Fruit fly (Drosophila melanogaster) whole organism, embryonic: ENCODE data around the gene CG43401.
A peak's percentile ranks its signal among the peaks of the same experiment; 100 is the strongest.

Experiments used
- ATbp ChIP-seq: fragments of 200-800 bp; sonication (Bioruptor generic); optimal IDR thresholded peaks from 2 replicates; lab custom pipeline; 2017; ENCODE audit warnings: missing biosample characterization, mild to moderate bottlenecking, missing genetic modification characterization, missing genetic modification reagents
- CG15479 ChIP-seq: fragments of 200-800 bp; sonication (Bioruptor generic); optimal IDR thresholded peaks from 3 replicates; lab custom pipeline; 2019; ENCODE audit warnings: missing biosample characterization, mild to moderate bottlenecking, missing genetic modification characterization, moderate library complexity
- CG17186 ChIP-seq: fragments of 200-800 bp; sonication (Bioruptor generic); optimal IDR thresholded peaks from 3 replicates; lab custom pipeline; 2017; ENCODE audit warnings: missing biosample characterization, missing genetic modification reagents, missing genetic modification characterization
- CG17802 ChIP-seq: fragments of 200-800 bp; sonication (Bioruptor generic); optimal IDR thresholded peaks from 2 replicates; lab custom pipeline; 2018; ENCODE audit warnings: missing biosample characterization, mild to moderate bottlenecking, missing genetic modification characterization, moderate library complexity
- CG17912 ChIP-seq: fragments of 200-800 bp; sonication (Bioruptor generic); optimal IDR thresholded peaks from 2 replicates; lab custom pipeline; 2018; ENCODE audit warnings: missing biosample characterization, mild to moderate bottlenecking, missing genetic modification characterization
- CG30020 ChIP-seq: fragments of 200-800 bp; optimal IDR thresholded peaks from 2 replicates; lab custom pipeline; 2019; ENCODE audit warnings: missing biosample characterization, mild to moderate bottlenecking, missing genetic modification characterization, moderate library complexity
- CG3065 ChIP-seq: fragments of 200-800 bp; sonication (Bioruptor generic); optimal IDR thresholded peaks from 2 replicates; lab custom pipeline; 2016; ENCODE audit warnings: missing biosample characterization, missing genetic modification characterization
- CG3407 ChIP-seq: fragments of 200-800 bp; sonication (Bioruptor generic); optimal IDR thresholded peaks from 2 replicates; lab custom pipeline; 2018; ENCODE audit warnings: missing biosample characterization, mild to moderate bottlenecking, missing genetic modification characterization
- CG34224 ChIP-seq: fragments of 200-800 bp; sonication (Bioruptor generic); IDR thresholded peaks from 3 replicates; pipeline ENCODE4 v1.3.6; 2022; ENCODE audit warnings: missing biosample characterization, missing genetic modification characterization; ENCODE audit not compliant: partially characterized antibody
- CG6175 ChIP-seq: fragments of 200-800 bp; sonication (Bioruptor generic); IDR thresholded peaks from 3 replicates; pipeline ENCODE4 v1.3.6; 2022; ENCODE audit warnings: missing biosample characterization, missing genetic modification characterization
- CG6765 ChIP-seq: fragments of 200-800 bp; sonication (Bioruptor generic); optimal IDR thresholded peaks from 3 replicates; lab custom pipeline; 2017; ENCODE audit warnings: missing biosample characterization, mild to moderate bottlenecking, missing genetic modification characterization
- CG6791 ChIP-seq: fragments of 200-800 bp; sonication (Bioruptor generic); IDR thresholded peaks from 3 replicates; pipeline ENCODE4 v1.3.6; 2022; ENCODE audit warnings: missing biosample characterization, missing genetic modification characterization; ENCODE audit not compliant: partially characterized antibody
- CG6813 ChIP-seq: fragments of 200-800 bp; sonication (Bioruptor generic); optimal IDR thresholded peaks from 2 replicates; lab custom pipeline; 2017; ENCODE audit warnings: missing biosample characterization, missing genetic modification characterization, mild to moderate bottlenecking, moderate library complexity, missing genetic modification reagents
- CG7745 ChIP-seq: fragments of 200-800 bp; sonication (Bioruptor generic); optimal IDR thresholded peaks from 2 replicates; lab custom pipeline; 2018; ENCODE audit warnings: missing biosample characterization, mild to moderate bottlenecking, missing genetic modification characterization, moderate library complexity
- CG7963 ChIP-seq: fragments of 200-800 bp; sonication (Bioruptor generic); IDR thresholded peaks from 3 replicates; pipeline ENCODE4 v1.3.6; 2022; ENCODE audit warnings: missing biosample characterization, missing genetic modification characterization; ENCODE audit not compliant: partially characterized antibody
- CG8924 ChIP-seq: fragments of 200-800 bp; optimal IDR thresholded peaks from 3 replicates; lab custom pipeline; 2019; ENCODE audit warnings: missing biosample characterization, mild to moderate bottlenecking, missing genetic modification characterization, moderate library complexity
- CTCF ChIP-seq: fragments of 200-800 bp; sonication (Bioruptor generic); optimal IDR thresholded peaks from 2 replicates; lab custom pipeline; 2017; ENCODE audit warnings: missing biosample characterization, mild to moderate bottlenecking, missing genetic modification characterization, moderate library complexity
- D ChIP-seq, 2 experiments: fragments of 200-800 bp in 1 of 2; fragments of >200 bp in 1 of 2; sonication (Bioruptor generic) in 1 of 2; optimal IDR thresholded peaks; 2 replicates in 1 of 2; 3 replicates in 1 of 2; lab custom pipeline; 2017; ENCODE audit warnings: mild to moderate bottlenecking in 1 of 2, missing biosample characterization in 1 of 2, missing genetic modification characterization in 1 of 2, missing genetic modification reagents in 1 of 2
- D19A ChIP-seq: fragments of 200-800 bp; optimal IDR thresholded peaks from 3 replicates; lab custom pipeline; 2019; ENCODE audit warnings: missing biosample characterization, mild to moderate bottlenecking, missing genetic modification characterization, moderate library complexity
- E2f2 ChIP-seq: fragments of 200-800 bp; sonication (Bioruptor generic); IDR thresholded peaks from 2 replicates; pipeline ENCODE4 v1.3.6; 2022; ENCODE audit warnings: missing biosample characterization, missing genetic modification characterization
- Eip74EF ChIP-seq, 2 experiments: fragments of 200-800 bp in 1 of 2; fragments of >200 bp in 1 of 2; sonication (Bioruptor generic) in 1 of 2; optimal IDR thresholded peaks; 2 replicates each; lab custom pipeline; 2017 to 2019; ENCODE audit warnings: missing biosample characterization in 2 of 2, missing genetic modification characterization in 2 of 2, mild to moderate bottlenecking in 1 of 2, moderate library complexity in 1 of 2
- Hmx ChIP-seq: fragments of 200-800 bp; sonication (Bioruptor generic); optimal IDR thresholded peaks from 2 replicates; lab custom pipeline; 2016; ENCODE audit warnings: missing biosample characterization, missing genetic modification characterization
- MBD-R2 ChIP-seq: fragments of 200-800 bp; sonication (Bioruptor generic); IDR thresholded peaks from 2 replicates; pipeline ENCODE4 v1.3.6; 2022; ENCODE audit warnings: missing biosample characterization, missing genetic modification characterization
- NK7.1 ChIP-seq: fragments of 200-800 bp; sonication (Bioruptor generic); optimal IDR thresholded peaks from 3 replicates; lab custom pipeline; 2016; ENCODE audit warnings: missing biosample characterization, missing genetic modification characterization
- Nf-YC ChIP-seq: fragments of 200-800 bp; optimal IDR thresholded peaks from 3 replicates; lab custom pipeline; 2019; ENCODE audit warnings: missing biosample characterization, mild to moderate bottlenecking, missing genetic modification characterization, moderate library complexity
- Sox102F ChIP-seq: fragments of 200-800 bp; sonication (Bioruptor generic); optimal IDR thresholded peaks from 2 replicates; lab custom pipeline; 2018; ENCODE audit warnings: missing biosample characterization, mild to moderate bottlenecking, missing genetic modification characterization, moderate library complexity
- ac ChIP-seq: fragments of 200-800 bp; sonication (Bioruptor generic); optimal IDR thresholded peaks from 3 replicates; lab custom pipeline; 2017; ENCODE audit warnings: missing biosample characterization, mild to moderate bottlenecking, missing genetic modification characterization
- crol ChIP-seq: fragments of 200-800 bp; sonication (Bioruptor generic); IDR thresholded peaks from 2 replicates; pipeline ENCODE4 v1.3.6; 2022; ENCODE audit warnings: missing biosample characterization, missing genetic modification characterization
- cwo ChIP-seq: fragments of 200-800 bp; sonication (Bioruptor generic); optimal IDR thresholded peaks from 3 replicates; lab custom pipeline; 2017; ENCODE audit warnings: missing biosample characterization, missing genetic modification characterization, mild to moderate bottlenecking, moderate library complexity, missing genetic modification reagents
- dan ChIP-seq: fragments of 200-800 bp; sonication (Bioruptor generic); IDR thresholded peaks from 2 replicates; pipeline ENCODE4 v1.3.6; 2022; ENCODE audit warnings: missing biosample characterization, missing genetic modification characterization
- danr ChIP-seq: fragments of 200-800 bp; sonication (Bioruptor generic); IDR thresholded peaks from 2 replicates; pipeline ENCODE4 v1.3.6; 2022; ENCODE audit warnings: missing biosample characterization, missing genetic modification characterization
- en ChIP-seq: fragments of 200-800 bp; sonication (Bioruptor generic); optimal IDR thresholded peaks from 2 replicates; lab custom pipeline; 2016; ENCODE audit warnings: missing biosample characterization, missing genetic modification characterization
- eve ChIP-seq, 2 experiments: fragments of >200 bp; optimal IDR thresholded peaks; 2 replicates each; lab custom pipeline; 2017; ENCODE audit warnings: missing biosample characterization in 2 of 2, missing genetic modification characterization in 2 of 2
- gcm ChIP-seq: fragments of 200-800 bp; sonication (Bioruptor generic); optimal IDR thresholded peaks from 2 replicates; lab custom pipeline; 2019; ENCODE audit warnings: missing biosample characterization, mild to moderate bottlenecking, missing genetic modification characterization, moderate library complexity
- nerfin-2 ChIP-seq: fragments of 200-800 bp; sonication (Bioruptor generic); IDR thresholded peaks from 2 replicates; pipeline ENCODE4 v1.3.6; 2022; ENCODE audit warnings: missing biosample characterization, missing genetic modification characterization; ENCODE audit not compliant: partially characterized antibody
- otp ChIP-seq: fragments of 200-800 bp; sonication (Bioruptor generic); IDR thresholded peaks from 3 replicates; pipeline ENCODE4, ENCODE4 v1.3.6; 2022; ENCODE audit warnings: missing biosample characterization, missing genetic modification characterization
- p53 ChIP-seq: fragments of 200-800 bp; sonication (Bioruptor generic); optimal IDR thresholded peaks from 2 replicates; lab custom pipeline; 2016; ENCODE audit warnings: missing biosample characterization, missing genetic modification characterization
- pan ChIP-seq, 4 experiments: fragments of >200 bp in 3 of 4; fragments of 200-800 bp in 1 of 4; sonication (Bioruptor generic) in 1 of 4; optimal IDR thresholded peaks in 3 of 4; IDR thresholded peaks in 1 of 4; 2 replicates each; pipeline versions ENCODE4 v1.3.6 to Lab custom; 2017 to 2022; ENCODE audit warnings: missing biosample characterization in 2 of 4, missing genetic modification characterization in 2 of 4, mixed read lengths in 1 of 4
- pros ChIP-seq: fragments of 200-800 bp; sonication (Bioruptor generic); optimal IDR thresholded peaks from 3 replicates; lab custom pipeline; 2019; ENCODE audit warnings: missing biosample characterization, mild to moderate bottlenecking, missing genetic modification characterization, moderate library complexity
- pum ChIP-seq: fragments of 200-800 bp; sonication (Bioruptor generic); optimal IDR thresholded peaks from 2 replicates; lab custom pipeline; 2016; ENCODE audit warnings: missing biosample characterization, missing genetic modification characterization
- run ChIP-seq: fragments of 200-800 bp; sonication (Bioruptor generic); optimal IDR thresholded peaks from 3 replicates; lab custom pipeline; 2018; ENCODE audit warnings: missing biosample characterization, mild to moderate bottlenecking, missing genetic modification characterization
- sisA ChIP-seq: fragments of 200-800 bp; sonication (Bioruptor generic); IDR thresholded peaks from 2 replicates; pipeline ENCODE4 v1.3.6; 2022; ENCODE audit warnings: missing biosample characterization, missing genetic modification characterization
- tgo ChIP-seq: fragments of 200-800 bp; sonication (Bioruptor generic); IDR thresholded peaks from 3 replicates; pipeline ENCODE4 v1.3.6; 2022; ENCODE audit warnings: missing biosample characterization, missing genetic modification characterization
- tll ChIP-seq, 2 experiments: fragments of 200-800 bp in 1 of 2; fragments of >200 bp in 1 of 2; sonication (Bioruptor generic) in 1 of 2; optimal IDR thresholded peaks; 2 replicates each; lab custom pipeline; 2017 to 2019; ENCODE audit warnings: missing biosample characterization in 2 of 2, missing genetic modification characterization in 2 of 2, mild to moderate bottlenecking in 1 of 2, moderate library complexity in 1 of 2
- trem ChIP-seq: fragments of 200-800 bp; optimal IDR thresholded peaks from 3 replicates; lab custom pipeline; 2019; ENCODE audit warnings: missing biosample characterization, mild to moderate bottlenecking, missing genetic modification characterization, moderate library complexity
- tup ChIP-seq: fragments of 200-800 bp; sonication (Bioruptor generic); optimal IDR thresholded peaks from 2 replicates; lab custom pipeline; 2016; ENCODE audit warnings: missing biosample characterization, mild to moderate bottlenecking, missing genetic modification characterization, moderate library complexity
- usp ChIP-seq: fragments of >200 bp; optimal IDR thresholded peaks from 2 replicates; lab custom pipeline; 2017; ENCODE audit warnings: missing biosample characterization, missing genetic modification characterization

CG43401 gene

dm6 chr2L:1421460-1422332, 6.6 kb upstream of the CG43401 start (continued):
- no peak for TF ChIP-seq CG6813 (GFP tag; lab: Kevin White, UChicago)
- no peak for TF ChIP-seq NK7.1 (GFP tag; lab: Kevin White, UChicago)
- no peak for TF ChIP-seq ATbp (GFP tag; lab: Kevin White, UChicago)
- no peak for TF ChIP-seq CG30020
- TF ChIP-seq pum (GFP tag; lab: Kevin White, UChicago): no peak
- no peak for TF ChIP-seq p53
- TF ChIP-seq usp (GFP tag; lab: Kevin White, UChicago): no peak
- no peak for TF ChIP-seq CG3065 (GFP tag; lab: Kevin White, UChicago)
- no peak for TF ChIP-seq dan (GFP tag; lab: Robert Waterston, UW)
- no peak for TF ChIP-seq CG8924 (tag; lab: Kevin White, UChicago)
- TF ChIP-seq CG3407 (GFP tag; lab: Kevin White, UChicago): peak; percentile 99
- TF ChIP-seq danr: no peak
- no peak for TF ChIP-seq MBD-R2 (GFP tag; lab: Robert Waterston, UW)
- no peak for TF ChIP-seq CG17912
- TF ChIP-seq CG7745: peak; percentile 25
- TF ChIP-seq pros: peak; percentile 62
- TF ChIP-seq D (optimal IDR thresholded peaks at IDR 0.05; lab: Kevin White, UChicago): peak; percentile 60
- peak; percentile 17 for TF ChIP-seq D (GFP tag; optimal IDR thresholded peaks at IDR 0.05; lab: Kevin White, UChicago)
- TF ChIP-seq D19A: peak; percentile 48
- no peak for TF ChIP-seq CG6175
- no peak for TF ChIP-seq tgo (GFP tag; lab: Robert Waterston, UW)
- no peak for TF ChIP-seq cwo (GFP tag; lab: Kevin White, UChicago)
- no peak for TF ChIP-seq en
- TF ChIP-seq crol (GFP tag; lab: Robert Waterston, UW): peak; percentile 53
- TF ChIP-seq CG34224: no peak
- no peak for TF ChIP-seq Sox102F (GFP tag; lab: Kevin White, UChicago)
- no peak for TF ChIP-seq E2f2 (GFP tag; lab: Robert Waterston, UW)
- TF ChIP-seq eve (GFP tag; optimal IDR thresholded peaks at IDR 0.05; lab: Kevin White, UChicago): peak in 1 of 2 experiments; percentile 30
- peak in 1 of 2 experiments; percentile 92 for TF ChIP-seq tll (GFP tag; optimal IDR thresholded peaks at IDR 0.05; lab: Kevin White, UChicago)
- no peak for TF ChIP-seq Eip74EF (GFP tag; optimal IDR thresholded peaks at IDR 0.05; lab: Kevin White, UChicago)
- TF ChIP-seq gcm (GFP tag; lab: Kevin White, UChicago): no peak
- no peak for TF ChIP-seq trem (tag; lab: Kevin White, UChicago)
- no peak for TF ChIP-seq CG7963 (GFP tag; lab: Robert Waterston, UW)
- peak; percentile 83 for TF ChIP-seq CG15479 (GFP tag; lab: Kevin White, UChicago)
- no peak for TF ChIP-seq CTCF (GFP tag; lab: Kevin White, UChicago)
- TF ChIP-seq ac: peak; percentile 58
- no peak for TF ChIP-seq CG17802 (tag; lab: Kevin White, UChicago)
- no peak for TF ChIP-seq nerfin-2 (GFP tag; lab: Robert Waterston, UW)
- 0 out of 3 replicates have a peak, but pooled peaks have one; percentile 8 for TF ChIP-seq otp
- no peak for TF ChIP-seq Nf-YC (tag; lab: Kevin White, UChicago)
- TF ChIP-seq CG6765 (GFP tag; lab: Kevin White, UChicago): no peak
- no peak for TF ChIP-seq tup
- no peak; the same call in 2 of the 3 replicates for TF ChIP-seq CG6791 (GFP tag; lab: Robert Waterston, UW)
- TF ChIP-seq run (tag; lab: Kevin White, UChicago): no peak
- TF ChIP-seq sisA (GFP tag; lab: Robert Waterston, UW): no peak
- TF ChIP-seq CG17186 (GFP tag; lab: Kevin White, UChicago): no peak
- TF ChIP-seq Hmx (GFP tag; lab: Kevin White, UChicago): no peak
- no peak for TF ChIP-seq pan (optimal IDR thresholded peaks at IDR 0.05; lab: Kevin White, UChicago)
- TF ChIP-seq pan (GFP tag; optimal IDR thresholded peaks at IDR 0.05 in 1 of 2, IDR thresholded peaks at IDR 0.05 in 1 of 2): no peak
